Worm (Caenorhabditis elegans) whole organism, midembryonic: ENCODE data around the gene fut-4.

Source experiments
- T22C8.4 ChIP-seq: fragments of 200-800 bp; sonication (Bioruptor generic); IDR thresholded peaks from 2 replicates; pipeline ENCODE4 v1.3.6; 2022; ENCODE audit warnings: missing genetic modification characterization, missing compliant biosample characterization
- cog-1 ChIP-seq: sonication (generic microtip); optimal IDR thresholded peaks from 2 replicates; lab custom pipeline; 2016; ENCODE audit warnings: missing genetic modification characterization, missing compliant biosample characterization
- flt-1 ChIP-seq: fragments of 200-800 bp; sonication (Bioruptor generic); IDR thresholded peaks from 2 replicates; pipeline ENCODE4 v1.3.6; 2022; ENCODE audit warnings: missing genetic modification characterization, missing compliant biosample characterization
- klf-2 ChIP-seq: fragments of 200-800 bp; sonication (Bioruptor generic); conservative IDR thresholded peaks from 2 replicates; pipeline ENCODE4 v1.3.6; 2022; ENCODE audit warnings: missing genetic modification reagents, missing genetic modification characterization, missing compliant biosample characterization
- med-1 ChIP-seq: sonication (generic microtip); optimal IDR thresholded peaks from 2 replicates; lab custom pipeline; 2017; ENCODE audit warnings: missing genetic modification characterization, mild to moderate bottlenecking, missing compliant biosample characterization, antibody characterized with exemption, missing genetic modification reagents; ENCODE audit not compliant: insufficient read depth
- ref-1 ChIP-seq: fragments of 200-800 bp; sonication (Bioruptor generic); conservative IDR thresholded peaks from 2 replicates; pipeline ENCODE4 v1.3.6; 2022; ENCODE audit warnings: missing genetic modification reagents, missing genetic modification characterization, missing compliant biosample characterization
- ztf-29 ChIP-seq: fragments of 200-800 bp; sonication (Bioruptor generic); IDR thresholded peaks from 2 replicates; pipeline ENCODE4 v1.3.6; 2022; ENCODE audit warnings: missing genetic modification reagents, missing genetic modification characterization, missing compliant biosample characterization

ce11 chrII:2824169-2824568 is 1.8 kb upstream of the fut-4 start, which contains the start of the genes K12H6.4 and K12H6.9:
- TF ChIP-seq ztf-29 (no peak), flt-1 (GFP tag; lab: Robert Waterston, UW) (no peak), klf-2 (no peak), T22C8.4 (GFP tag; lab: Robert Waterston, UW) (no peak), cog-1 (no peak), ref-1 (GFP tag; lab: Robert Waterston, UW) (no peak), med-1 (GFP tag; lab: Kevin White, UChicago) (no peak)
